Worm (Caenorhabditis elegans) whole organism, L3 larva: ENCODE results near the gene cope-1.
"Not testable (repeated sequence)": the region's sequence is repeated elsewhere in the genome, so short reads cannot be mapped to it uniquely, and the experiment has no call there.

Experiments
- elt-1 ChIP-seq: fragments of 150-350 bp; optimal IDR thresholded peaks from 2 replicates; lab custom pipeline; 2014; ENCODE audit warnings: missing biosample characterization, missing genetic modification characterization
- lin-39 ChIP-seq: fragments of 150-350 bp; optimal IDR thresholded peaks from 2 replicates; lab custom pipeline; 2018; ENCODE audit warnings: missing biosample characterization, missing genetic modification reagents, missing genetic modification characterization
- mdl-1 ChIP-seq: fragments of 150-350 bp; optimal IDR thresholded peaks from 2 replicates; lab custom pipeline; 2014; ENCODE audit warnings: missing biosample characterization, missing genetic modification characterization
- nfya-1 ChIP-seq: sonication (generic microtip); optimal IDR thresholded peaks from 2 replicates; lab custom pipeline; 2017; ENCODE audit warnings: missing genetic modification characterization, mild to moderate bottlenecking, missing compliant biosample characterization, antibody characterized with exemption, moderate library complexity; ENCODE audit not compliant: insufficient read depth
- nhr-11 ChIP-seq: fragments of 150-350 bp; optimal IDR thresholded peaks from 2 replicates; lab custom pipeline; 2014; ENCODE audit warnings: missing biosample characterization, missing genetic modification characterization
- nhr-12 ChIP-seq: fragments of 150-350 bp; optimal IDR thresholded peaks from 2 replicates; lab custom pipeline; 2014; ENCODE audit warnings: missing biosample characterization, missing genetic modification characterization
- nhr-25 ChIP-seq: sonication (generic microtip); optimal IDR thresholded peaks from 2 replicates; lab custom pipeline; 2017; ENCODE audit warnings: missing biosample characterization, missing genetic modification characterization
- nhr-28 ChIP-seq: fragments of 150-350 bp; optimal IDR thresholded peaks from 2 replicates; lab custom pipeline; 2014; ENCODE audit warnings: missing biosample characterization, missing genetic modification characterization
- pqm-1 ChIP-seq: fragments of 150-350 bp; optimal IDR thresholded peaks from 2 replicates; lab custom pipeline; 2017; ENCODE audit warnings: missing biosample characterization, missing genetic modification characterization, inconsistent platforms
- zag-1 ChIP-seq: fragments of 150-350 bp; optimal IDR thresholded peaks from 2 replicates; lab custom pipeline; 2014; ENCODE audit warnings: missing biosample characterization, missing genetic modification characterization
- ztf-4 ChIP-seq: fragments of 150-350 bp; optimal IDR thresholded peaks from 2 replicates; lab custom pipeline; 2014; ENCODE audit warnings: missing biosample characterization, missing genetic modification characterization

- not testable (repeated sequence) for TF ChIP-seq mdl-1; pqm-1 (tag; lab: Kevin White, UChicago); nhr-11 (tag; lab: Kevin White, UChicago); zag-1 (tag; lab: Kevin White, UChicago); nhr-28; elt-1 (tag; lab: Kevin White, UChicago); nhr-25 (tag; lab: Kevin White, UChicago); nfya-1 (tag; lab: Kevin White, UChicago); lin-39 (tag; lab: Kevin White, UChicago); ztf-4 (tag; lab: Kevin White, UChicago); nhr-12 (tag; lab: Kevin White, UChicago)
Measured at ce11 chrIII:13401673-13402258, 24.3 kb upstream of the cope-1 start, which contains the start of the genes srlf-9 and srlf-10.
